Worm (Caenorhabditis elegans): ENCODE data around the gene nhr-258.

Gene nhr-258

DNA sequence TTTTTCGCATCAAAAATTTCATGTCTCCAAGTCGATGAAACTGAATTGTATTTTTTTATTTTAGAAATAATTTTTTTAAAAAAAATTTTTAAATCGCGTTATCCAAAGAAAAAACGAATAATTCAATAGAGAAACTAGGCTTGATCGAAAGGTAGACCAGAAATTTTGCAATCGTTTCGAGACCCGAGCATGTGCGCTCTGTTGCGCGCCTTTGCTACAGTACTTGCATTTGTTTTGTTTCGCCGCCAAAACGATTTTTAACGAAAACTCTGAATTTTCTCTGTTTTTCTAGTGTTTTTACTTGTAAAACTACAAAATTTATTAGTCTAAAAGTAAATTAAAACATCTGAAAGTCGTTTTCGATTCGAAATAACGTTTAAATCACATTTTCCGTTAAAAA, 16.5 kb downstream of the nhr-258 start:
- TF ChIP-seq ref-1 (GFP tag; conservative IDR thresholded peaks at IDR 0.05) (no peak), med-1 (GFP tag; optimal IDR thresholded peaks at IDR 0.05; ENCODE audit: insufficient read depth) (no peak), ztf-29 (GFP tag; IDR thresholded peaks at IDR 0.05) (no peak), cog-1 (tag; optimal IDR thresholded peaks at IDR 0.05) (no peak), T22C8.4 (GFP tag; IDR thresholded peaks at IDR 0.05) (no peak), tab-1 (GFP tag; IDR thresholded peaks at IDR 0.05) (no peak)

ce11 chrIV:8062359-8062758, 17.6 kb downstream of the nhr-258 start, which contains the start of gene sax-7:
Gene sax-7 (plus strand): TSS chrIV:8062659.
- no peak for TF ChIP-seq klf-2 (GFP tag; conservative IDR thresholded peaks at IDR 0.05)
- TF ChIP-seq med-1 (GFP tag; optimal IDR thresholded peaks at IDR 0.05; ENCODE audit: insufficient read depth), result no peak
- TF ChIP-seq ztf-29 (GFP tag; IDR thresholded peaks at IDR 0.05), result no peak
- TF ChIP-seq ref-1 (GFP tag; conservative IDR thresholded peaks at IDR 0.05), result no peak

ce11 chrIV:8066598-8066997, 21.9 kb downstream of the nhr-258 start:
- TF ChIP-seq flt-1 (GFP tag; IDR thresholded peaks at IDR 0.05) (0 out of 2 replicates have a peak, but pooled peaks have one; percentile 20), ztf-23 (GFP tag; IDR thresholded peaks at IDR 0.05) (no peak), klf-2 (GFP tag; conservative IDR thresholded peaks at IDR 0.05) (no peak), tab-1 (GFP tag; IDR thresholded peaks at IDR 0.05) (peak; percentile 26; the same call in 1 of the 2 replicates)

DNA sequence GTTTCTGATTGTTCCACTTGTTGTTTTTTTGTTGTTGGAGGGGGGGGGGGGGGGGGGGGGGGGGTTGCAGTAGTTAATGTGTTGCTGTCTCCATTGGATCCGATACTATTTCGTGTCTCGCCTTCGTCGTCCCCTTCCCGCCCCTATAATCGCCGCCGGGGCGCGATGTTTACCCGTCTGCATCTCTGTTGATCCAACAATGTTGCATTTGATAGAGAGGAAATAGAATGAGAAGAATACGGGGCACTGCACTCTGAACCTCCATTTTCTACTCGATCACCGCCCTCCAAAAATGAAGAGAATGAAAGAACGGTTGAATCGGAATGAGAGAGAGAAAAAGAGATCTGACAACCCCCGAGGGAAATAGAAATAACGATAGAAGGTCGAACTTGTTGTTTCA, 23.0 kb downstream of the nhr-258 start:
- TF ChIP-seq klf-2 (GFP tag; conservative IDR thresholded peaks at IDR 0.05) (no peak), ztf-29 (GFP tag; IDR thresholded peaks at IDR 0.05) (no peak), ref-1 (GFP tag; conservative IDR thresholded peaks at IDR 0.05) (no peak), med-1 (GFP tag; optimal IDR thresholded peaks at IDR 0.05; ENCODE audit: insufficient read depth) (no peak), ztf-23 (GFP tag; IDR thresholded peaks at IDR 0.05) (no peak), cog-1 (tag; optimal IDR thresholded peaks at IDR 0.05) (no peak), flt-1 (GFP tag; IDR thresholded peaks at IDR 0.05) (no peak), T22C8.4 (GFP tag; IDR thresholded peaks at IDR 0.05) (no peak), tab-1 (GFP tag; IDR thresholded peaks at IDR 0.05) (no peak)

ce11 chrIV:8068280-8068679, 23.5 kb downstream of the nhr-258 start:
- no peak for TF ChIP-seq ref-1 (GFP tag; conservative IDR thresholded peaks at IDR 0.05)
- no peak for TF ChIP-seq klf-2 (GFP tag; conservative IDR thresholded peaks at IDR 0.05)
- TF ChIP-seq ztf-23 (GFP tag; IDR thresholded peaks at IDR 0.05), result no peak

DNA sequence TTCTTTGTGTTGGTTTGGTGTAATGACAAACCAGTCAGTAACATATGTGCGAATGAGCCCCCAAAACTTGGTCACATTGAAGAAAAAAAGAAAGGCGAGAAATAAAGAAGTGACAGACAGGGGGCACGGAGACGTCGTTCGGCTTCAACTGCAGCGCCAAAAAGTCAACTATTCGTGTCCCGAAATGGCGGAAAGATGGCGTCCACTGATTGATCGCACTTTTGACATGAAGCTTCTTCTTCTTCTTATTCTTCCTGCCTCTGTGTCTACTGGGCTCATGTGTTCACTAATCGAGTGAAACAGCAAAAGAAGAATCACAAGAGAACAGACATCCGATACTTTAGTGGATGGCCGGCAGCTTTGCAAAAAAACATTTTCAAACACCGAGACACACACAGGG, 24.4 kb downstream of the nhr-258 start:
- TF ChIP-seq T22C8.4 (GFP tag; IDR thresholded peaks at IDR 0.05), result no peak
- TF ChIP-seq cog-1 (tag; optimal IDR thresholded peaks at IDR 0.05), result no peak
- TF ChIP-seq flt-1 (GFP tag; IDR thresholded peaks at IDR 0.05), result no peak
- no peak for TF ChIP-seq tab-1 (GFP tag; IDR thresholded peaks at IDR 0.05)
- no peak for TF ChIP-seq ztf-29 (GFP tag; IDR thresholded peaks at IDR 0.05)
- no peak for TF ChIP-seq klf-2 (GFP tag; conservative IDR thresholded peaks at IDR 0.05)
- TF ChIP-seq med-1 (GFP tag; optimal IDR thresholded peaks at IDR 0.05; ENCODE audit: insufficient read depth), result no peak
- TF ChIP-seq ztf-23 (GFP tag; IDR thresholded peaks at IDR 0.05), result no peak
- no peak for TF ChIP-seq ref-1 (GFP tag; conservative IDR thresholded peaks at IDR 0.05)

DNA sequence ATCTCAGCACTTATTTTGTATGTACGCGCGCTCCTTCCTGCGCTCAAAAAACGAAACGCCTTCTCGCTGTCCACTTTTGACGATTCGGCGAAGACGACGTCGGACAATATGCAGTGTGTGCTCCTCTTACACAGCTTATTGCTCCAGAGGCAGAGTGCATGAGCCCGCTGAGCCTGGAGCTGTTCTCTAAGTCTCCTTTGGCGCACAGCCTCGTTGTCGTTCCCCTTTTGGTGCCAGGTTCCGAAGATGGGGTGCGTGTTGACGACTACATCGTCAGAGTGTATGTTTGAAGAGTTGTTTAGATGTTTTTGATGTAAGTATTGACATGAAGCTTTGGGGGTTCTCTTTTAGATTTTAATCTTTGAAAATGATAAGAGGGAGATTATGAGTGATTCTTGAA, 25.6 kb downstream of the nhr-258 start:
- no peak for TF ChIP-seq ztf-23 (GFP tag; IDR thresholded peaks at IDR 0.05)
- TF ChIP-seq T22C8.4 (GFP tag; IDR thresholded peaks at IDR 0.05), result no peak
- TF ChIP-seq cog-1 (tag; optimal IDR thresholded peaks at IDR 0.05), result no peak
- TF ChIP-seq ref-1 (GFP tag; conservative IDR thresholded peaks at IDR 0.05), result 0 out of 2 replicates have a peak, but pooled peaks have one; percentile 35
- no peak for TF ChIP-seq med-1 (GFP tag; optimal IDR thresholded peaks at IDR 0.05; ENCODE audit: insufficient read depth)
- TF ChIP-seq ztf-29 (GFP tag; IDR thresholded peaks at IDR 0.05), result no peak

DNA sequence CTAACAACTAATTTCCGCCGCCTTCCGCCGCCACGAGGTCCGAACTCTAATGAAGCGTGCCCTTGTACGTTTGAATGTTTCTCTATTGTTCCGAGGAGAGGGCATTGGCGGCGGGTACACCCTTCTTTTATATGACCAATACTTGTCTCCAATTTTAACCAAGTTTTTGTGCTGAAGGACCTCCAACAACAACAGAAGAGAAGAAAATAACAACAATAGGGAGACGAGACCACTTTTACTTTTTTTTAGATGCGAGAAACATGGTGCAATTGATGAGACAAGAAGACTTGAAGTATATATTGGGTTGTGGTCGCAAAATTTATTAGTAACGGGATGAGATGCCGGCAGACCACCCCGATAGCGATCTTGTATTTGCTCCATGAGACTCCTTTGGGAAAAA, 26.2 kb downstream of the nhr-258 start:
- TF ChIP-seq T22C8.4 (GFP tag; IDR thresholded peaks at IDR 0.05) (no peak), med-1 (GFP tag; optimal IDR thresholded peaks at IDR 0.05; ENCODE audit: insufficient read depth) (no peak), tab-1 (GFP tag; IDR thresholded peaks at IDR 0.05) (no peak), flt-1 (GFP tag; IDR thresholded peaks at IDR 0.05) (no peak), klf-2 (GFP tag; conservative IDR thresholded peaks at IDR 0.05) (no peak), ztf-29 (GFP tag; IDR thresholded peaks at IDR 0.05) (no peak), cog-1 (tag; optimal IDR thresholded peaks at IDR 0.05) (no peak)

DNA sequence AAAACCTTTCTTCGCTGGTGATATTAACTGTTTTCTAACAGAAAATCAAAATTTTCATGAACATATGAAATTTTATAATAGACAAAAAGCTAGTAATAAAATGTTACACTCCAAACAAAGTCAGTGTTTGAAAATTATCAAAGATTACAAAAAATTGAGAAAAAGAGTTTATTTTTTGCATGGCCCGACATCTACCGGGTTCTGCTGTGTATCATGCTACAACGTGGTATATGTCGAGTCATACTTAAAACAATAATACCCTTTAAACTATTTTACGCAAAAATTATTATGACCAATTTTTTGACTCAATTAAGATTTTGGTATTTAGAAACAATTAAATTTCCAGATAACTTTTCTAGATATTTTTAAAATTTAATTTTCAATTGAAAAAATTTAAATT, 30.8 kb downstream of the nhr-258 start:
- TF ChIP-seq klf-2 (GFP tag; conservative IDR thresholded peaks at IDR 0.05) (no peak), ref-1 (GFP tag; conservative IDR thresholded peaks at IDR 0.05) (no peak), tab-1 (GFP tag; IDR thresholded peaks at IDR 0.05) (no peak), ztf-23 (GFP tag; IDR thresholded peaks at IDR 0.05) (no peak), T22C8.4 (GFP tag; IDR thresholded peaks at IDR 0.05) (no peak), ztf-29 (GFP tag; IDR thresholded peaks at IDR 0.05) (no peak), cog-1 (tag; optimal IDR thresholded peaks at IDR 0.05) (no peak), med-1 (GFP tag; optimal IDR thresholded peaks at IDR 0.05; ENCODE audit: insufficient read depth) (no peak), flt-1 (GFP tag; IDR thresholded peaks at IDR 0.05) (no peak)

- no peak for TF ChIP-seq klf-2 (GFP tag; conservative IDR thresholded peaks at IDR 0.05)
- TF ChIP-seq cog-1 (tag; optimal IDR thresholded peaks at IDR 0.05), result no peak
- no peak for TF ChIP-seq T22C8.4 (GFP tag; IDR thresholded peaks at IDR 0.05)
- no peak for TF ChIP-seq ztf-29 (GFP tag; IDR thresholded peaks at IDR 0.05)
- no peak for TF ChIP-seq flt-1 (GFP tag; IDR thresholded peaks at IDR 0.05)
- TF ChIP-seq tab-1 (GFP tag; IDR thresholded peaks at IDR 0.05), result no peak
- TF ChIP-seq med-1 (GFP tag; optimal IDR thresholded peaks at IDR 0.05; ENCODE audit: insufficient read depth), result no peak
- TF ChIP-seq ztf-23 (GFP tag; IDR thresholded peaks at IDR 0.05), result no peak
- no peak for TF ChIP-seq ref-1 (GFP tag; conservative IDR thresholded peaks at IDR 0.05)
Observed at ce11 chrIV:8076511-8076910, 31.8 kb downstream of the nhr-258 start.

ce11 chrIV:8080166-8080565, 35.4 kb downstream of the nhr-258 start:
- no peak for TF ChIP-seq ztf-23 (GFP tag; IDR thresholded peaks at IDR 0.05)
